Fruit fly (Drosophila melanogaster): ENCODE results near the gene COX7A.

DNA sequence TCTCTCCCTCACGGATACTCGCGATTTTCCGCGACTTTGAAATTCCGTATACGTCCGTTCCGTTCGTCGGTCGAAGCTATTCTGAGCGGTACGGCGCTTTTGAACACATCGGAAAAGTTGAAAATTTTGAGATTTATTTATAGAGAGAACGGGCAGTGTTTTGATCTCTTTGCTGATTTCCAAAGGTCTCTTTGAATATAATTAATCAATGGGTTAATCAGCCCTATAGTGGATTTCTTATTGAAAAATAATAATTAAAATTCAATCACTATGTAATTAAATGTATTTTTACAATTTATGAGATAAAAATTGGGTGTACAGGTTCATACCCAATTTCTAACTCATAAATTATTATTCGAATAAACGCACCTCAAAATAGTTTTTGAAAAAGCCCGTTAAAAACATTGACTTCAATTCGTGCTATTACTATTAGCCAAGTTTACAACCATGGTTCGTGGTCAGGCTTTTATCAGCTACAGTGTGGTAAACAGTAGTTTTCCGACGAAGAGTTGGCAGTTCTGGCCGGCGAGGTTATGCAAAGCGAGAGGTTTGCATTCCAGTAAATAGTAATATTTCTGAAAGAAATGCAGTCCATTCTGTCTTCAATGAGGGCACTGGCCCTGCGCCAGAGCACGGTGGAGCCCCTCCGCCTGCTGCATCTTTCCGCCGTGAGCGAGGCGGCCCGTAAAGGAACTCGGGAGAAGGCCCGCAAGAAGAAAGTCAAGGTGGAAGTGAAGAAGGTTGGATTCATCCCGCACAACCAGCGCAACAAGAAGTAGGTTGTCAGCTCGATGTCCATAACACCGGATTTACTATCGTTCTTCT lies 39.7 kb downstream of the COX7A start, which contains the start of the genes CG9626 and mRpL1:
- TF ChIP-seq CG8290 (GFP tag; optimal IDR thresholded peaks at IDR 0.05) (peak; percentile 2), CG8290 (tag; optimal IDR thresholded peaks at IDR 0.05) (peak in 1 of 2 experiments; percentile 79), CG42726 (GFP tag; IDR thresholded peaks at IDR 0.05; ENCODE audit: partially characterized antibody) (no peak), CG3847 (GFP tag; IDR thresholded peaks at IDR 0.05) (peak; percentile 43), wek (GFP tag; optimal IDR thresholded peaks at IDR 0.05) (no peak), grau (tag; optimal IDR thresholded peaks at IDR 0.05) (peak; percentile 30), CG17912 (GFP tag; optimal IDR thresholded peaks at IDR 0.05) (peak; percentile 22), CG15514 (GFP tag; optimal IDR thresholded peaks at IDR 0.05) (peak; percentile 87), CG17328 (GFP tag; IDR thresholded peaks at IDR 0.05) (no peak), nerfin-1 (tag; optimal IDR thresholded peaks at IDR 0.05) (peak; percentile 40), Hr51 (GFP tag; optimal IDR thresholded peaks at IDR 0.05) (no peak)
